Worm (Caenorhabditis elegans): ENCODE measurements around the gene cat-4.

DNA sequence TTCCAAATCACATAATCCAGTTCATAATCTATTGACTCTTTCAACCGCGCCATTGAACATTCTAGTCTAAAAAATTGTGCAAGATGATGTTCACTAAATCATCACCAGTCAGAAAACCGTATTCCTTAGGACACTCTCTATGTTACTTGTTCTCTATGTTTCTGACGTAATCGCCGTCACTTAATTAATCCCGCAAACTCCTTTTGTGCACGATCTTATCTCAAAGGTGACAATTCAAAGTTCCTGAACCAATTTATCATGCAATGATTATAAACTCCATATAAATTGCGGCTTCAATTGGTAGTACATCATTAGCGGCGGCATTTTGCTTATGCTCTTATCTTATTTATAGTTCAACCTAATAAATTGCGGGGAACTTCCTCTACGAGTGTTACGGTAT lies 1.9 kb upstream of the cat-4 start:
- TF ChIP-seq scrt-1 (GFP tag; IDR thresholded peaks at IDR 0.05) (no peak), B0310.2 (tag; optimal IDR thresholded peaks at IDR 0.05) (no peak), ets-7 (tag; optimal IDR thresholded peaks at IDR 0.05) (no peak), tbx-37 (GFP tag; conservative IDR thresholded peaks at IDR 0.05) (no peak), ama-1 (optimal IDR thresholded peaks at IDR 0.05) (no peak), hnd-1 (tag; optimal IDR thresholded peaks at IDR 0.05) (no peak), flt-1 (GFP tag; IDR thresholded peaks at IDR 0.05) (no peak), pes-1 (GFP tag; IDR thresholded peaks at IDR 0.05) (no peak), sea-1 (GFP tag; conservative IDR thresholded peaks at IDR 0.05) (no peak)

Data from whole organism, early embryonic.